Fruit fly (Drosophila melanogaster) whole organism, pupa: ENCODE results near the gene Lmpt.

Source experiments
- CG10348 ChIP-seq: fragments of 200-800 bp; sonication (Bioruptor generic); IDR thresholded peaks from 2 replicates; pipeline ENCODE4 v1.3.6; 2022; ENCODE audit warnings: missing biosample characterization, missing genetic modification characterization
- CG12605 ChIP-seq: fragments of 200-800 bp; sonication (Bioruptor generic); IDR thresholded peaks from 2 replicates; pipeline ENCODE4 v1.3.6; 2022; ENCODE audit warnings: missing biosample characterization, missing genetic modification characterization
- CG13204 ChIP-seq: fragments of 200-800 bp; sonication (Bioruptor generic); optimal IDR thresholded peaks from 2 replicates; lab custom pipeline; 2018; ENCODE audit warnings: missing biosample characterization, mild to moderate bottlenecking, missing genetic modification characterization, moderate library complexity
- CG14655 ChIP-seq: fragments of 200-800 bp; sonication (Bioruptor generic); optimal IDR thresholded peaks from 3 replicates; lab custom pipeline; 2017; ENCODE audit warnings: mild to moderate bottlenecking, missing biosample characterization, missing genetic modification reagents, missing genetic modification characterization
- CG15710 ChIP-seq: fragments of 200-800 bp; sonication (Bioruptor generic); optimal IDR thresholded peaks from 2 replicates; lab custom pipeline; 2018; ENCODE audit warnings: missing biosample characterization, mild to moderate bottlenecking, missing genetic modification characterization, moderate library complexity
- CG32121 ChIP-seq: fragments of 200-800 bp; sonication (Bioruptor generic); IDR thresholded peaks from 2 replicates; pipeline ENCODE4 v1.3.6; 2022; ENCODE audit warnings: missing biosample characterization, missing genetic modification characterization
- CG34367 ChIP-seq: fragments of 200-800 bp; sonication (Bioruptor generic); optimal IDR thresholded peaks from 2 replicates; lab custom pipeline; 2018; ENCODE audit warnings: missing biosample characterization, mild to moderate bottlenecking, missing genetic modification characterization
- CG4496 ChIP-seq: fragments of 200-800 bp; sonication (Bioruptor generic); IDR thresholded peaks from 3 replicates; pipeline ENCODE4 v1.3.6; 2022; ENCODE audit warnings: missing biosample characterization, missing genetic modification characterization
- CG8159 ChIP-seq: fragments of 200-800 bp; sonication (Bioruptor generic); optimal IDR thresholded peaks from 3 replicates; lab custom pipeline; 2018; ENCODE audit warnings: missing biosample characterization, mild to moderate bottlenecking, missing genetic modification characterization, moderate library complexity
- CG8301 ChIP-seq: fragments of 200-800 bp; sonication (Bioruptor generic); optimal IDR thresholded peaks from 2 replicates; lab custom pipeline; 2018; ENCODE audit warnings: missing biosample characterization, mild to moderate bottlenecking, missing genetic modification characterization
- CG9948 ChIP-seq: fragments of 200-800 bp; sonication (Bioruptor generic); optimal IDR thresholded peaks from 2 replicates; lab custom pipeline; 2018; ENCODE audit warnings: missing biosample characterization, mild to moderate bottlenecking, missing genetic modification characterization, moderate library complexity
- D1 ChIP-seq: fragments of 200-800 bp; sonication (Bioruptor generic); optimal IDR thresholded peaks from 2 replicates; lab custom pipeline; 2018; ENCODE audit warnings: missing biosample characterization, mild to moderate bottlenecking, missing genetic modification characterization, moderate library complexity
- EcR ChIP-seq: fragments of 200-800 bp; sonication (Bioruptor generic); optimal IDR thresholded peaks from 3 replicates; lab custom pipeline; 2019; ENCODE audit warnings: missing biosample characterization, missing genetic modification characterization, mild to moderate bottlenecking, moderate library complexity, missing genetic modification reagents
- Ets98B ChIP-seq: fragments of 200-800 bp; sonication (Bioruptor generic); IDR thresholded peaks from 2 replicates; pipeline ENCODE4 v1.3.6; 2022; ENCODE audit warnings: missing biosample characterization, missing genetic modification characterization
- Pif1A ChIP-seq: fragments of 200-800 bp; sonication (Bioruptor generic); optimal IDR thresholded peaks from 3 replicates; lab custom pipeline; 2016; ENCODE audit warnings: missing biosample characterization, missing genetic modification characterization
- Pif1B ChIP-seq: fragments of 200-800 bp; sonication (Bioruptor generic); optimal IDR thresholded peaks from 3 replicates; lab custom pipeline; 2016; ENCODE audit warnings: missing biosample characterization, missing genetic modification characterization
- Snoo ChIP-seq: fragments of 200-800 bp; sonication (Bioruptor generic); optimal IDR thresholded peaks from 3 replicates; lab custom pipeline; 2017; ENCODE audit warnings: missing biosample characterization, mild to moderate bottlenecking, missing genetic modification characterization, inconsistent platforms
- fd96Ca ChIP-seq: fragments of 200-800 bp; sonication (Bioruptor generic); IDR thresholded peaks from 3 replicates; pipeline ENCODE4 v1.3.6; 2022; ENCODE audit warnings: missing biosample characterization, missing genetic modification characterization
- gl ChIP-seq: fragments of 200-800 bp; sonication (Bioruptor generic); optimal IDR thresholded peaks from 2 replicates; lab custom pipeline; 2018; ENCODE audit warnings: missing biosample characterization, mild to moderate bottlenecking, missing genetic modification characterization
- rn ChIP-seq: fragments of 200-800 bp; sonication (Bioruptor generic); IDR thresholded peaks from 2 replicates; pipeline ENCODE4 v1.3.6; 2022; ENCODE audit warnings: missing biosample characterization, missing genetic modification characterization

Gene Lmpt

DNA sequence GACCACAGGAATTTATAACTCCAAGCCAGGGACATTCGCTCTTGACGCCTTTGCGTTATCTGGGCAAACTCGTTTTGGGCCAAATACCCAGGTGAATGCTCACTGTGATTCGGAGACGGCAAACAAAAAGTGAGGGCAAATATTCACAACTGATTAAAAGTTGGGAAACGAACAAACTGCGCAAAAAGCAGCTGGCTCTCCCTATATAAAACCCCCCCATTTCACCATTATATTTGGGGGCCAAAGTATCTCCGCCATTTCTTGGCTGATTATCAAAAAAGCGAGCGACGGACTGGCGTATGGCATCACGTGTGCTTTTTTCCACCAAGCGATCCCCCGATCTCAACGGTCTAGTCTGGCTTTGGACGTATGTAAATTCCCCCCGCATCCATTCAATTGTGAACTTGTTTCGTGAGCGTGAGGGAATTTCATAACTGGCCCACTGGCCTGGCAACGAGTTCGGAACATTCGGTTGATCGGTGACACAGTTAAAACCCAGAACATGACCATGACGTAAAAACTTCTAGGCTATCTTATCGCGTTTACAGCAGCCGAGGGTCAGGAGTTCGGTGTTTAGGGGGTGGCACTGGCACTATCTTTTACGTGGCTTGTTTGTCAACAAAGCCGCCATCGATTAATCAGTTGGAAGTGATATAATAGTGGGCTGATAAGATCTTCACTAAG is 93.4 kb downstream of the Lmpt start:
- TF ChIP-seq EcR (GFP tag; lab: Kevin White, UChicago) (peak; percentile 3), CG13204 (GFP tag; lab: Kevin White, UChicago) (no peak), CG34367 (tag; lab: Kevin White, UChicago) (no peak), rn (GFP tag; lab: Robert Waterston, UW) (no peak), CG12605 (GFP tag; lab: Robert Waterston, UW) (no peak)

DNA sequence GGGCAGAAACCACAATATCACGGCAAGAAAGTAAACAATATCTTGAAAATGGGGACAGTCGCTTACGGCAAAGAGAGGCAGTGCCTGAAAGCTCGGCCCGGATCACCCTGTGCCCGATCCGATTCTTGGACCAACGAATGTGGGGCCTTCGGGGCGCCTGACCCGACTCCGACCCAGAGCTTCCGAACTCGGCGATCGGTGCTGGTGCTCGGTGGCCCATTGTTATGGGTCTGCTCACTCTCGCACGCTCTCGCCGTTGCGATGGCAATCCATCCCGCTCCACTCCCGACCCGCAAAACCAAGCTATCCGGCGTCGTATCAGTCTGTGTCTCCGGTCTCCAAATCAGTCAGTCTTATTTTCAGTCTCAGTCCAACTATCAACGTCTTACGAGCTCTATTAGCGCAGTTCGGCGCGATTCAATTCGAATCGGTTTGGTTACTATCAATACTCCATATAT is 104.6 kb downstream of the Lmpt start, which contains the start of gene Exn:
Exn (plus strand) TSS at position 362 of the 458 bp plus-strand sequence.
- TF ChIP-seq Snoo (peak; percentile 66), gl (peak; percentile 11), EcR (GFP tag; lab: Kevin White, UChicago) (peak; percentile 72), rn (GFP tag; lab: Robert Waterston, UW) (no peak), CG4496 (peak; percentile 90), Pif1B (GFP tag; lab: Kevin White, UChicago) (peak; percentile 66), CG10348 (GFP tag; lab: Robert Waterston, UW) (no peak), Ets98B (peak; percentile 46), CG13204 (GFP tag; lab: Kevin White, UChicago) (no peak), Pif1A (peak; percentile 45), CG32121 (GFP tag; lab: Robert Waterston, UW) (peak; percentile 41; the same call in 1 of the 2 replicates), fd96Ca (0 out of 3 replicates have a peak, but pooled peaks have one; percentile 46)

DNA sequence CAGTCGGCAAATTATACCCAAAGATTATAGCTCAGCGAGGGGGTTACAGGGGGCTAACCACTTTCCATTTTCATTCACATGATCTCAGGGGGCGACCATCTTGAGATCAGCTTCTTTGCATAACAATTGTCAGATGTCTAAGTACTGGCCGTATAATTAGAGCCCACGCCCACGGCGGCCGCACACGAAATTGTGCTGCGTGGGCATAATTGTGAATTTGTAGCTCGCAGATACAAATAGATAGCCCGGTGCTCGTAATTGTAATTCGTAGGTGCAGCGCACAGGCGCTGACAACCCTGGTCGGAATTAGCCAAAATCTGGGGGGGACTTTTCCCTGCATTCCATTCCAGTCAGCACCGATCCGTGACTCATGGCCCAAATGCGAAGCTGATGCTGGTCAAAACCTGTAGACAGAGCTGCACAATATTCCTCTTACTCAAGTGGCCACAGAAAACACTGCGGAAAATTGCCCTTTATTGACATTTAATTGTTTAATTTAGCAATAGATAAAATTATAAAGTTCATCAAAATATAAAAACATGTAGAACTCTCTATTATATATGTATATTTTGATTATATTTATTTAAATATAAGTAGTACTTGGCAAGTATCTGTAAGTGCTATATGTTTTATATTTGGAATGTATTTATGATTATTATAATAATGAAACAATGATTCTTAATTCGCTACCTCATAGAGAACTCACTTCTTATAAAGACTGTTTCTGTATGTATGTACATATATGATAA is 106.7 kb downstream of the Lmpt start:
- peak; percentile 24; the same call in 1 of the 3 replicates for TF ChIP-seq CG4496
- TF ChIP-seq CG9948 = peak; percentile 61
- TF ChIP-seq CG8159 = peak; percentile 62
- TF ChIP-seq CG8301 (tag; lab: Kevin White, UChicago) = peak; percentile 36
- peak; percentile 26 for TF ChIP-seq Snoo
- TF ChIP-seq CG14655 (GFP tag; lab: Kevin White, UChicago) = peak; percentile 25
- no peak for TF ChIP-seq Pif1A
- no peak for TF ChIP-seq EcR (GFP tag; lab: Kevin White, UChicago)
- peak; percentile 7 for TF ChIP-seq D1 (tag; lab: Kevin White, UChicago)
- TF ChIP-seq CG13204 (GFP tag; lab: Kevin White, UChicago) = no peak
- peak; percentile 23 for TF ChIP-seq CG15710 (tag; lab: Kevin White, UChicago)
- 0 out of 2 replicates have a peak, but pooled peaks have one; percentile 6 for TF ChIP-seq Ets98B
